Worm (Caenorhabditis elegans) whole organism, L3 larva: ENCODE results near the gene C35D10.8.

Source experiments
- R02D3.7 ChIP-seq: fragments of 150-350 bp; optimal IDR thresholded peaks from 2 replicates; lab custom pipeline; 2014; ENCODE audit warnings: missing biosample characterization, missing genetic modification characterization
- ama-1 ChIP-seq: fragments of 150-350 bp; optimal IDR thresholded peaks from 2 replicates; lab custom pipeline; 2018
- ceh-16 ChIP-seq: sonication (generic microtip); optimal IDR thresholded peaks from 2 replicates; lab custom pipeline; 2017; ENCODE audit warnings: missing biosample characterization, missing genetic modification characterization
- ceh-28 ChIP-seq: fragments of 150-350 bp; optimal IDR thresholded peaks from 2 replicates; lab custom pipeline; 2014; ENCODE audit warnings: missing biosample characterization, missing genetic modification reagents, missing genetic modification characterization
- ceh-82 ChIP-seq: fragments of 150-350 bp; optimal IDR thresholded peaks from 2 replicates; lab custom pipeline; 2014; ENCODE audit warnings: missing biosample characterization, missing genetic modification characterization
- ceh-9 ChIP-seq: sonication (generic microtip); optimal IDR thresholded peaks from 2 replicates; lab custom pipeline; 2018; ENCODE audit warnings: missing biosample characterization, missing genetic modification characterization
- daf-12 ChIP-seq: fragments of 150-350 bp; optimal IDR thresholded peaks from 2 replicates; lab custom pipeline; 2014; ENCODE audit warnings: missing biosample characterization, missing genetic modification reagents, missing genetic modification characterization
- egl-27 ChIP-seq: sonication (generic microtip); optimal IDR thresholded peaks from 4 replicates; lab custom pipeline; 2017; ENCODE audit warnings: missing biosample characterization, missing genetic modification reagents, missing genetic modification characterization
- egl-5 ChIP-seq: fragments of 150-350 bp; optimal IDR thresholded peaks from 2 replicates; lab custom pipeline; 2017; ENCODE audit warnings: missing biosample characterization, missing genetic modification reagents, missing genetic modification characterization, inconsistent platforms
- elt-1 ChIP-seq: fragments of 150-350 bp; optimal IDR thresholded peaks from 2 replicates; lab custom pipeline; 2014; ENCODE audit warnings: missing biosample characterization, missing genetic modification characterization
- elt-3 ChIP-seq, 3 experiments: fragments of 150-350 bp in 1 of 3; sonication (generic microtip) in 2 of 3; optimal IDR thresholded peaks; 2 replicates in 2 of 3; 4 replicates in 1 of 3; lab custom pipeline; 2014 to 2017; ENCODE audit warnings: missing biosample characterization in 3 of 3, missing genetic modification characterization in 3 of 3
- eor-1 ChIP-seq, 2 experiments: fragments of 150-350 bp; optimal IDR thresholded peaks; 2 replicates each; lab custom pipeline; 2014 to 2018; ENCODE audit warnings: missing biosample characterization in 2 of 2, missing genetic modification characterization in 2 of 2
- fkh-10 ChIP-seq: sonication (generic microtip); optimal IDR thresholded peaks from 2 replicates; lab custom pipeline; 2017; ENCODE audit warnings: missing biosample characterization, missing genetic modification reagents, missing genetic modification characterization
- fkh-2 ChIP-seq: fragments of 150-350 bp; optimal IDR thresholded peaks from 2 replicates; lab custom pipeline; 2014; ENCODE audit warnings: missing biosample characterization, missing genetic modification reagents, missing genetic modification characterization
- fos-1 ChIP-seq: fragments of 150-350 bp; optimal IDR thresholded peaks from 2 replicates; lab custom pipeline; 2014; ENCODE audit warnings: missing biosample characterization, missing genetic modification characterization
- jun-1 ChIP-seq: fragments of 150-350 bp; optimal IDR thresholded peaks from 2 replicates; lab custom pipeline; 2014; ENCODE audit warnings: missing biosample characterization, missing genetic modification reagents, missing genetic modification characterization
- lin-15B ChIP-seq: fragments of 150-350 bp; optimal IDR thresholded peaks from 2 replicates; lab custom pipeline; 2014; ENCODE audit warnings: missing biosample characterization, missing genetic modification characterization
- lin-39 ChIP-seq: fragments of 150-350 bp; optimal IDR thresholded peaks from 2 replicates; lab custom pipeline; 2018; ENCODE audit warnings: missing biosample characterization, missing genetic modification reagents, missing genetic modification characterization
- lsy-12 ChIP-seq: sonication (generic microtip); optimal IDR thresholded peaks from 2 replicates; lab custom pipeline; 2016; ENCODE audit warnings: mild to moderate bottlenecking, missing genetic modification characterization, missing compliant biosample characterization
- mml-1 ChIP-seq: fragments of 150-350 bp; sonication (generic microtip); optimal IDR thresholded peaks from 3 replicates; lab custom pipeline; 2014; ENCODE audit warnings: missing biosample characterization, missing genetic modification characterization
- nfya-1 ChIP-seq: sonication (generic microtip); optimal IDR thresholded peaks from 2 replicates; lab custom pipeline; 2017; ENCODE audit warnings: missing genetic modification characterization, mild to moderate bottlenecking, missing compliant biosample characterization, antibody characterized with exemption, moderate library complexity; ENCODE audit not compliant: insufficient read depth
- nhr-12 ChIP-seq: fragments of 150-350 bp; optimal IDR thresholded peaks from 2 replicates; lab custom pipeline; 2014; ENCODE audit warnings: missing biosample characterization, missing genetic modification characterization
- nhr-23 ChIP-seq: fragments of 150-350 bp; optimal IDR thresholded peaks from 2 replicates; lab custom pipeline; 2014; ENCODE audit warnings: missing biosample characterization, missing genetic modification reagents, missing genetic modification characterization
- nhr-237 ChIP-seq: fragments of 150-350 bp; optimal IDR thresholded peaks from 2 replicates; lab custom pipeline; 2014; ENCODE audit warnings: missing biosample characterization, missing genetic modification characterization
- nhr-25 ChIP-seq: sonication (generic microtip); optimal IDR thresholded peaks from 2 replicates; lab custom pipeline; 2017; ENCODE audit warnings: missing biosample characterization, missing genetic modification characterization
- nhr-76 ChIP-seq: fragments of 150-350 bp; sonication (generic microtip); optimal IDR thresholded peaks from 5 replicates; lab custom pipeline; 2014; ENCODE audit warnings: missing biosample characterization, missing genetic modification characterization
- pqm-1 ChIP-seq: fragments of 150-350 bp; optimal IDR thresholded peaks from 2 replicates; lab custom pipeline; 2017; ENCODE audit warnings: missing biosample characterization, missing genetic modification characterization, inconsistent platforms
- sea-2 ChIP-seq: fragments of 150-350 bp; sonication (generic microtip); optimal IDR thresholded peaks from 4 replicates; lab custom pipeline; 2014; ENCODE audit warnings: missing biosample characterization, missing genetic modification reagents, missing genetic modification characterization
- tbx-2 ChIP-seq: sonication (generic microtip); optimal IDR thresholded peaks from 2 replicates; lab custom pipeline; 2016; ENCODE audit warnings: mild to moderate bottlenecking, missing genetic modification characterization, missing compliant biosample characterization
- unc-62 ChIP-seq: fragments of 150-350 bp; sonication (generic microtip); optimal IDR thresholded peaks from 4 replicates; lab custom pipeline; 2014; ENCODE audit warnings: missing biosample characterization, missing genetic modification reagents, missing genetic modification characterization
- zag-1 ChIP-seq: fragments of 150-350 bp; optimal IDR thresholded peaks from 2 replicates; lab custom pipeline; 2014; ENCODE audit warnings: missing biosample characterization, missing genetic modification characterization
- ztf-11 ChIP-seq: fragments of 150-350 bp; optimal IDR thresholded peaks from 2 replicates; lab custom pipeline; 2014; ENCODE audit warnings: missing biosample characterization, missing genetic modification characterization
- ztf-4 ChIP-seq: fragments of 150-350 bp; optimal IDR thresholded peaks from 2 replicates; lab custom pipeline; 2014; ENCODE audit warnings: missing biosample characterization, missing genetic modification characterization

C35D10.8 gene

ce11 chrIII:4852025-4852424 is 3.0 kb upstream of the C35D10.8 start, which contains the start of gene ced-4:
Gene ced-4, plus strand, starts transcription at chrIII:4852325.
- TF ChIP-seq lin-39 (tag; lab: Kevin White, UChicago) (no peak), nfya-1 (tag; lab: Kevin White, UChicago) (no peak), nhr-12 (no peak), jun-1 (tag; lab: Kevin White, UChicago) (no peak), ama-1 (lab: Kevin White, UChicago) (no peak), ztf-4 (tag; lab: Kevin White, UChicago) (no peak), fkh-10 (GFP tag; lab: Kevin White, UChicago) (no peak), nhr-76 (tag; lab: Kevin White, UChicago) (no peak), sea-2 (GFP tag; lab: Kevin White, UChicago) (no peak), nhr-23 (tag; lab: Kevin White, UChicago) (no peak), nhr-237 (no peak), mml-1 (tag; lab: Kevin White, UChicago) (no peak), unc-62 (GFP tag; lab: Kevin White, UChicago) (no peak), daf-12 (no peak), tbx-2 (tag; lab: Kevin White, UChicago) (no peak)
- TF ChIP-seq, all 47 proteins: peak for 0

ce11 chrIII:4856109-4856508 is 1.1 kb downstream of the C35D10.8 start, which contains the start of gene C35D10.7:
Gene C35D10.7, plus strand, starts transcription at chrIII:4856193.
- no peak for TF ChIP-seq ama-1 (lab: Kevin White, UChicago)
- no peak for TF ChIP-seq ztf-11
- no peak for TF ChIP-seq nhr-237
- no peak for TF ChIP-seq pqm-1
- TF ChIP-seq ceh-82 (tag; lab: Kevin White, UChicago), result no peak
- no peak for TF ChIP-seq nhr-25
- TF ChIP-seq mml-1 (tag; lab: Kevin White, UChicago), result no peak
- no peak for TF ChIP-seq tbx-2 (tag; lab: Kevin White, UChicago)
- no peak for TF ChIP-seq nhr-12
- TF ChIP-seq lin-15B (tag; lab: Kevin White, UChicago), result no peak
- TF ChIP-seq lsy-12 (tag; lab: Kevin White, UChicago), result no peak
- TF ChIP-seq elt-1, result no peak
- TF ChIP-seq ceh-28 (tag; lab: Kevin White, UChicago), result no peak
- TF ChIP-seq egl-5 (tag; lab: Kevin White, UChicago), result no peak
- no peak for TF ChIP-seq lin-39 (tag; lab: Kevin White, UChicago)
- no peak for TF ChIP-seq fos-1 (tag; lab: Kevin White, UChicago)
- no peak for TF ChIP-seq elt-3 (tag; optimal IDR thresholded peaks at IDR 0.05; lab: Kevin White, UChicago)

- TF ChIP-seq nhr-12, result no peak
- no peak for TF ChIP-seq fkh-2 (tag; lab: Kevin White, UChicago)
- no peak for TF ChIP-seq ceh-16 (tag; lab: Kevin White, UChicago)
- TF ChIP-seq eor-1 (tag; optimal IDR thresholded peaks at IDR 0.05; lab: Kevin White, UChicago), result no peak
- no peak for TF ChIP-seq lin-39 (tag; lab: Kevin White, UChicago)
- TF ChIP-seq egl-27, result no peak
- no peak for TF ChIP-seq fos-1 (tag; lab: Kevin White, UChicago)
- no peak for TF ChIP-seq elt-3 (tag; optimal IDR thresholded peaks at IDR 0.05; lab: Kevin White, UChicago)
- TF ChIP-seq fkh-10 (GFP tag; lab: Kevin White, UChicago), result no peak
- TF ChIP-seq unc-62 (GFP tag; lab: Kevin White, UChicago), result no peak
- TF ChIP-seq, all 47 proteins: peak for 0
These were observed 2.0 kb downstream of the C35D10.8 start for ce11 chrIII:4856992-4857391.

- TF ChIP-seq lin-39 (tag; lab: Kevin White, UChicago) (no peak), R02D3.7 (tag; lab: Kevin White, UChicago) (no peak), ztf-4 (tag; lab: Kevin White, UChicago) (no peak)
- TF ChIP-seq, all 47 proteins: peak for 0
These were observed 4.0 kb downstream of the C35D10.8 start, which contains the start of gene C35D10.6 for ce11 chrIII:4859039-4859438. Gene C35D10.6, plus strand, starts transcription at chrIII:4859339.

ce11 chrIII:4861744-4862401 is 6.9 kb downstream of the C35D10.8 start, which contains the start of the genes C35D10.10 and C35D10.5:
Gene C35D10.10, minus strand, starts transcription at chrIII:4861794.
Gene C35D10.5, plus strand, starts transcription at chrIII:4862351.
- TF ChIP-seq ama-1 (lab: Kevin White, UChicago) (no peak), zag-1 (tag; lab: Kevin White, UChicago) (no peak), lin-15B (tag; lab: Kevin White, UChicago) (peak; percentile 1), ceh-9 (tag; lab: Kevin White, UChicago) (no peak)
- TF ChIP-seq, all 47 proteins: peak for 1
